Fruit fly (Drosophila melanogaster) whole organism, embryonic: Measurements from ENCODE around the gene CG14340.

ENCODE experiments used
- CG11398 ChIP-seq: fragments of 200-800 bp; sonication (Bioruptor generic); optimal IDR thresholded peaks from 2 replicates; lab custom pipeline; 2016; ENCODE audit warnings: missing biosample characterization, missing genetic modification characterization
- CG18599 ChIP-seq: fragments of 200-800 bp; sonication (Bioruptor generic); optimal IDR thresholded peaks from 3 replicates; lab custom pipeline; 2017; ENCODE audit warnings: missing biosample characterization, missing genetic modification characterization, mild to moderate bottlenecking, moderate library complexity, missing genetic modification reagents
- CG6683 ChIP-seq: fragments of 200-800 bp; sonication (Bioruptor generic); optimal IDR thresholded peaks from 2 replicates; lab custom pipeline; 2017; ENCODE audit warnings: missing biosample characterization, mild to moderate bottlenecking, missing genetic modification characterization, missing genetic modification reagents
- Dfd ChIP-seq, 2 experiments: fragments of >200 bp; optimal IDR thresholded peaks; 2 replicates each; lab custom pipeline; 2017; ENCODE audit warnings: missing biosample characterization in 2 of 2, missing genetic modification characterization in 2 of 2
- HHEX ChIP-seq: fragments of 200-800 bp; sonication (Bioruptor generic); optimal IDR thresholded peaks from 3 replicates; lab custom pipeline; 2017; ENCODE audit warnings: missing biosample characterization, mild to moderate bottlenecking, missing genetic modification characterization, missing genetic modification reagents
- Poxn ChIP-seq: fragments of 200-800 bp; sonication (Bioruptor generic); IDR thresholded peaks from 2 replicates; pipeline ENCODE4 v1.3.6; 2022; ENCODE audit warnings: missing biosample characterization, missing genetic modification characterization
- croc ChIP-seq: fragments of 200-800 bp; sonication (Bioruptor generic); conservative IDR thresholded peaks from 3 replicates; pipeline ENCODE4 v1.3.6; 2022; ENCODE audit warnings: missing biosample characterization, missing genetic modification characterization
- sc ChIP-seq, 3 experiments: fragments of >200 bp in 2 of 3; fragments of 200-800 bp in 1 of 3; sonication (Bioruptor generic) in 1 of 3; optimal IDR thresholded peaks; 2 replicates in 2 of 3; 3 replicates in 1 of 3; lab custom pipeline; 2017; ENCODE audit warnings: mild to moderate bottlenecking in 1 of 3, missing biosample characterization in 1 of 3, missing genetic modification characterization in 1 of 3, missing genetic modification reagents in 1 of 3

DNA sequence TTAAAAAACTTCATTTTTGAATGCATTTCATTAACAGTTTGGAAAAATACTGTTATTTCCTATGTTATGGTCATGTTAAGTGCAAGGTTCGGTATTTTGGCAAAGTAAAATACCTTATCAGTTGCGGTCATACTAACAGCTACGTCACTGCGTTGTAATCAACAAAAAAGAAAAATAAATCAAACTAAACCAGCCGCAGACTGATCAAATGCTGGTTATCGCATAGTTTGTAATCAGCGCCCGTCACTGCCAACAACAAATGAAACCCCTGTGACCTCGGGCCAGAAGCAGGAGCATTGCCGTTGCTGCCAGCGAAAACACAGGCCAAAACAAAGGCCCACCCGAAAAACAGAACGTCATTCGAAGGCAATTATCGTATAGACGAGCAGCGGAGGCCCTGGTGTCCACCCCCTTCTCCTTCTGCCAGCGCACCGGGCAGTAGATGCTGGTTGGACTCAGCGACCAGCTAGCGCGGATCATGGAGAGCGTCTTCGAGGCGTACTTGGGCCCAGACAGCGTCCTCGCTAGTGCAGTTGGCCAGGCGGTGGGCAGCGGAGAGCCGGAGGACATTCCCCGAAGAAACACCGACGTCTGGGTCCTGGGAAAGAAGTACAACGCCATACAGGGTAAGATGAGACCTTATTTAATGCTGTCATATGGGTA, 31.8 kb upstream of the CG14340 start, which contains the start of gene Atg4a:
- TF ChIP-seq HHEX (GFP tag; lab: Kevin White, UChicago) (no peak), Dfd (GFP tag; optimal IDR thresholded peaks at IDR 0.05; lab: Kevin White, UChicago) (no peak), croc (GFP tag; lab: Robert Waterston, UW) (no peak), CG11398 (GFP tag; lab: Kevin White, UChicago) (no peak), CG18599 (no peak), Poxn (GFP tag; lab: Robert Waterston, UW) (no peak), CG6683 (GFP tag; lab: Kevin White, UChicago) (no peak), sc (optimal IDR thresholded peaks at IDR 0.05; lab: Kevin White, UChicago) (no peak), sc (GFP tag; optimal IDR thresholded peaks at IDR 0.05; lab: Kevin White, UChicago) (no peak)
